Worm (Caenorhabditis elegans): ENCODE data around the gene oct-2.

- no peak for TF ChIP-seq aly-1 (tag; optimal IDR thresholded peaks at IDR 0.05)
- TF ChIP-seq ama-1 (optimal IDR thresholded peaks at IDR 0.05): no peak
- no peak for TF ChIP-seq tra-4 (tag; optimal IDR thresholded peaks at IDR 0.05)
- TF ChIP-seq tbx-37 (GFP tag; conservative IDR thresholded peaks at IDR 0.05): no peak
- no peak for TF ChIP-seq flt-1 (GFP tag; IDR thresholded peaks at IDR 0.05)
These were observed 23.8 kb downstream of the oct-2 start for ce11 chrX:11370090-11370489.
